Worm (Caenorhabditis elegans) whole organism, L3 larva: Measurements from ENCODE around the gene frpr-9.

Experiments used
- daf-12 ChIP-seq: fragments of 150-350 bp; optimal IDR thresholded peaks from 2 replicates; lab custom pipeline; 2014; ENCODE audit warnings: missing biosample characterization, missing genetic modification reagents, missing genetic modification characterization
- egl-27 ChIP-seq: sonication (generic microtip); optimal IDR thresholded peaks from 4 replicates; lab custom pipeline; 2017; ENCODE audit warnings: missing biosample characterization, missing genetic modification reagents, missing genetic modification characterization
- ztf-4 ChIP-seq: fragments of 150-350 bp; optimal IDR thresholded peaks from 2 replicates; lab custom pipeline; 2014; ENCODE audit warnings: missing biosample characterization, missing genetic modification characterization

DNA sequence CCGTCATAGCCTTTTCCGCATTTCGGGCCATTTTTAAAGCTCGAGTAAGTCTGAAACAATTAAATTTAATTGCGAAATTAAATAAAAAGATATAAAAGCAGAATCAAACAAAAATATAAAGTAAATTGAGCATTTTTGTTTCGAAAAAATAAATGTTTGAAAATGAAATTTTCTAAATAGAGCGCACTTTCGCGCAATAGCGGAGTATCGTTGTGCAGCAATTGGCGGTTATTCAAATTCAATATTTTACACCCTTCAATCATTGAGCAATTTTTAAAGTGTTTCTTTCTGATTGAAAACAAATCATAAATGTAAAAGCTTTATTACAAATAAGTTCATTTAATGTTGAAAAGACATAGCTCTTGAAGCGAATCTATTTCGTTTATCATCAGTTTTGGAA, 8.8 kb downstream of the frpr-9 start, which contains the start of gene isy-1:
- TF ChIP-seq daf-12 (tag; lab: Kevin White, UChicago) (no peak), ztf-4 (tag; lab: Kevin White, UChicago) (no peak), egl-27 (tag; lab: Kevin White, UChicago) (no peak)
